Fruit fly (Drosophila melanogaster): ENCODE results near the gene Gal.

Gal gene

DNA sequence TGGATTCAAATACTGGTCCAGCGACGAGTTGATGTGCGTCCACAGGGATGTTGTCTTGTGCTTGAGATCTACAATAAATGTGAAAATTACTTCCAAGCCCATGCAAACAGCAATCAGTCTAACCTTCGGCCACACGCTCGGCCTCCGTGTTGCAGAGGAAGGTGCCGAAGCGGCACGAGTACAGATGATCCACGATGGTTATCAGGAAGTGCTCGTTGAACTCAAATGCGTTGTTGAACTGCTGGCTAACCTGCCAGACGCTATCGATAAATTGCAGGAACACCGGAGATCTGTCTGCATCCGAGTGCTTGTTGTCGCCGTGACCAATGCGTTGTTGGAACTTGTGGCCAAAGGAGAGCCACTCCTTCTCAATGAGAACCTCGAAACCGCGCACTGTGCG is 28.5 kb upstream of the Gal start:
- TF ChIP-seq nerfin-2 (GFP tag; IDR thresholded peaks at IDR 0.05; ENCODE audit: partially characterized antibody) (no peak), prd (optimal IDR thresholded peaks at IDR 0.05) (no peak), prd (GFP tag; IDR thresholded peaks at IDR 0.05) (no peak), CG10543 (GFP tag; optimal IDR thresholded peaks at IDR 0.05) (no peak), zfh2 (GFP tag; optimal IDR thresholded peaks at IDR 0.05) (no peak), CG4360 (GFP tag; IDR thresholded peaks at IDR 0.05) (no peak), gcm2 (GFP tag; optimal IDR thresholded peaks at IDR 0.05) (no peak), jigr1 (GFP tag; IDR thresholded peaks at IDR 0.05) (no peak), danr (GFP tag; IDR thresholded peaks at IDR 0.05) (no peak), phol (tag; optimal IDR thresholded peaks at IDR 0.05) (no peak), kah (GFP tag; optimal IDR thresholded peaks at IDR 0.05) (no peak), GATAe (GFP tag; conservative IDR thresholded peaks at IDR 0.05) (no peak), Sox100B (GFP tag; optimal IDR thresholded peaks at IDR 0.05) (no peak), CG9797 (GFP tag; optimal IDR thresholded peaks at IDR 0.05) (no peak), CG15011 (GFP tag; optimal IDR thresholded peaks at IDR 0.05) (no peak), CG16813 (GFP tag; IDR thresholded peaks at IDR 0.05; ENCODE audit: partially characterized antibody) (no peak)

DNA sequence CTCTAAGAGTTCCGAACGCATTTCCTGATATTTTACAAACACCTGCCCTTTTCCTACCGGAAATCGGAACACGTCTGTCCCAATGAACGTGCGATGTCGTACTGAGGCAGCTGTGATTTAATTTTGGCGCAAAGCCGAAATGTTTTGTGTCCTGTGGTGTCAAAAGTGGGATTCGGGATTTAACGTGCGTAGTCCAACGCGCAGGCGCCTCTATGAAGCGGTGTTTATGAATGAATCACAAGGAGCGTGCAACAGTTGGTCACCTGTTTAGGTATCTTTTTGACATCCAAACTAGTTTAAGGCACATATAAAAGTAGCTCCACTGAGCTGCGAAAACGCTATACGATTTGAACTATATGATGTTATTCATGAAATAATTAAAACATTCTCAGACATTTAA is 27.7 kb upstream of the Gal start, which contains the start of gene CG9109:
Gene CG9109 (minus strand): TSS at position 80 of the 400 bp plus-strand sequence.
- no peak for TF ChIP-seq CG3065 (GFP tag; optimal IDR thresholded peaks at IDR 0.05)
- TF ChIP-seq scrt (GFP tag; optimal IDR thresholded peaks at IDR 0.05) = peak; percentile 77
- peak; percentile 55 for TF ChIP-seq ewg (GFP tag; optimal IDR thresholded peaks at IDR 0.05)

DNA sequence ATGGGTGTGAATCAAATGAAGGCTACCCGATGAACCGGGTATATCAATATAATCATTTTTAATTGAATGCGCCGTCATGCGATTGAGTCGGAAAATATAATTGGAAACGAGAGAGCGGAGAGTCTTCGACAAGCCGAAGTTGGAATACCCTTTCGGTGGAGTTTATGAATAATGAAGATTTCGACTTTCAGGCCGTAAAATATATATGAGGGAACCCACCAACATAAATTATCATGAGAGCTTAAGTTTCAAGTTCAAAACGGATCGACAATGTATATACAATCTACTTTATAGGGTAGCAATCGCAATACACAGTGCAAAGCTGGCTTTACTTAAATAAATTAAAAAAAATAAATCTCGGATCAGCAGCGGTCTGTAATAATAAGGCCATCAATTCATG is 25.2 kb upstream of the Gal start:
- no peak for TF ChIP-seq CG12299 (tag; optimal IDR thresholded peaks at IDR 0.05)
- TF ChIP-seq D19A (tag; optimal IDR thresholded peaks at IDR 0.05) = peak; percentile 67
- TF ChIP-seq Med (GFP tag) = peak; percentile 3
- TF ChIP-seq sens (GFP tag) = peak; percentile 42
- no peak for TF ChIP-seq prd (optimal IDR thresholded peaks at IDR 0.05)
- TF ChIP-seq prd (GFP tag; IDR thresholded peaks at IDR 0.05) = 0 out of 3 replicates have a peak, but pooled peaks have one; percentile 15
- TF ChIP-seq Drgx (GFP tag; IDR thresholded peaks at IDR 0.05) = peak; percentile 45; the same call in 1 of the 2 replicates
- TF ChIP-seq grau (tag; optimal IDR thresholded peaks at IDR 0.05) = no peak
- TF ChIP-seq row (GFP tag; IDR thresholded peaks at IDR 0.05) = peak; percentile 34; the same call in 2 of the 3 replicates

DNA sequence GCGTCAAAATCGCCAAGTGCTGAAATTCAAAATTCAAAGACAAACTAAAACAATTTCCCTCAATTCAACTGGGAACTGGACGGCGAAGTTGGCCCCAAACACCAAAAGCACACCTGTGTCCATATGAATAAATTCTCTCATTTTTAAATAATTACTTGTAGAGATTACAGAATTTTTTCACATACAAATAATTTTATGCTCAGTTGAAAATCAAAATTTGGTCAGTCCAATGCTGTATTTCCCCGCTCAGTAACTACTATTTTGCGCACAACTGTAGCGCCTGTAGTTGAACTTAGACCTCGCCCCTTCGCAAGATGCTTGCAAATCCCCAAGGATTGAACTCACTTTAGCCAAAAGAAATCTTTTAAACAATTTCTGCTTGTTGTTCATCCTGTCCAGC is 22.1 kb upstream of the Gal start:
- TF ChIP-seq bsh (GFP tag; optimal IDR thresholded peaks at IDR 0.05) (peak in 1 of 2 experiments; percentile 36), Nf-YA (GFP tag; IDR thresholded peaks at IDR 0.05) (0 out of 2 replicates have a peak, but pooled peaks have one; percentile 10), Hr51 (GFP tag; optimal IDR thresholded peaks at IDR 0.05) (peak in 1 of 2 experiments; percentile 7), Elba2 (GFP tag; optimal IDR thresholded peaks at IDR 0.05) (no peak), tgo (GFP tag; IDR thresholded peaks at IDR 0.05) (peak; percentile 23; the same call in 1 of the 3 replicates), CG1603 (tag; optimal IDR thresholded peaks at IDR 0.05) (peak; percentile 38), Oli (tag; optimal IDR thresholded peaks at IDR 0.05) (peak; percentile 23), CG4404 (GFP tag; IDR thresholded peaks at IDR 0.05) (0 out of 2 replicates have a peak, but pooled peaks have one; percentile 10), sc (optimal IDR thresholded peaks at IDR 0.05) (no peak), sc (GFP tag; optimal IDR thresholded peaks at IDR 0.05) (no peak), CG17328 (GFP tag; IDR thresholded peaks at IDR 0.05) (peak; percentile 68), peb (GFP tag; IDR thresholded peaks at IDR 0.05) (no peak), Blimp-1 (GFP tag; optimal IDR thresholded peaks at IDR 0.05) (no peak), otp (GFP tag; IDR thresholded peaks at IDR 0.05) (0 out of 3 replicates have a peak, but pooled peaks have one; percentile 7), lmd (GFP tag; IDR thresholded peaks at IDR 0.05) (peak; percentile 42; the same call in 1 of the 2 replicates), Antp (GFP tag; optimal IDR thresholded peaks at IDR 0.05) (no peak), CG17186 (GFP tag; optimal IDR thresholded peaks at IDR 0.05) (no peak), CG18599 (GFP tag; optimal IDR thresholded peaks at IDR 0.05) (peak; percentile 8), CG6272 (GFP tag; IDR thresholded peaks at IDR 0.05) (no peak), CG8944 (GFP tag; optimal IDR thresholded peaks at IDR 0.05) (peak; percentile 9), chm (GFP tag; IDR thresholded peaks at IDR 0.05) (0 out of 2 replicates have a peak, but pooled peaks have one; percentile 37), CG1233 (GFP tag; optimal IDR thresholded peaks at IDR 0.05) (no peak)

All from whole organism, embryonic.